Worm (Caenorhabditis elegans) whole organism, early embryonic: ENCODE data around the gene R06B9.5.
A peak's percentile ranks its signal among the peaks of the same experiment; 100 is the strongest.

ENCODE experiments used
- B0310.2 ChIP-seq: sonication (generic microtip); optimal IDR thresholded peaks from 2 replicates; lab custom pipeline; 2016; ENCODE audit warnings: mild to moderate bottlenecking, missing genetic modification characterization, missing compliant biosample characterization
- F13C5.2 ChIP-seq: sonication (generic microtip); optimal IDR thresholded peaks from 2 replicates; lab custom pipeline; 2017; ENCODE audit warnings: mild to moderate bottlenecking, missing genetic modification characterization, inconsistent platforms, missing compliant biosample characterization
- aly-1 ChIP-seq: sonication (generic microtip); optimal IDR thresholded peaks from 2 replicates; lab custom pipeline; 2016; ENCODE audit warnings: missing genetic modification characterization, missing compliant biosample characterization
- ama-1 ChIP-seq: fragments of 150-350 bp; optimal IDR thresholded peaks from 2 replicates; lab custom pipeline; 2014
- ceh-13 ChIP-seq: fragments of 200-800 bp; sonication (Bioruptor generic); optimal IDR thresholded peaks from 2 replicates; lab custom pipeline; 2018; ENCODE audit warnings: mild to moderate bottlenecking, missing genetic modification characterization, missing compliant biosample characterization
- ceh-36 ChIP-seq: sonication (generic microtip); optimal IDR thresholded peaks from 2 replicates; lab custom pipeline; 2016; ENCODE audit warnings: missing genetic modification characterization, inconsistent platforms, missing compliant biosample characterization
- ets-7 ChIP-seq: sonication (generic microtip); optimal IDR thresholded peaks from 2 replicates; lab custom pipeline; 2016; ENCODE audit warnings: missing genotype, missing genetic modification characterization, missing compliant biosample characterization
- flt-1 ChIP-seq: fragments of 200-800 bp; sonication (Bioruptor generic); IDR thresholded peaks from 2 replicates; pipeline ENCODE4 v1.3.6; 2022; ENCODE audit warnings: missing genetic modification characterization, missing compliant biosample characterization
- hmbx-1 ChIP-seq: sonication (generic microtip); optimal IDR thresholded peaks from 2 replicates; lab custom pipeline; 2016; ENCODE audit warnings: mild to moderate bottlenecking, missing genetic modification characterization, missing compliant biosample characterization
- hmg-4 ChIP-seq: fragments of 200-800 bp; sonication (Bioruptor generic); optimal IDR thresholded peaks from 2 replicates; lab custom pipeline; 2018; ENCODE audit warnings: mild to moderate bottlenecking, missing genetic modification characterization, missing compliant biosample characterization
- hnd-1 ChIP-seq: sonication (generic microtip); optimal IDR thresholded peaks from 2 replicates; lab custom pipeline; 2016; ENCODE audit warnings: missing genetic modification characterization, missing compliant biosample characterization
- pes-1 ChIP-seq: fragments of 200-800 bp; sonication (Bioruptor generic); IDR thresholded peaks from 2 replicates; pipeline ENCODE4 v1.3.6; 2022; ENCODE audit warnings: missing genetic modification reagents, missing genetic modification characterization, missing compliant biosample characterization
- scrt-1 ChIP-seq: fragments of 200-800 bp; sonication (Bioruptor generic); IDR thresholded peaks from 2 replicates; pipeline ENCODE4 v1.3.6; 2022; ENCODE audit warnings: missing genetic modification characterization, missing compliant biosample characterization
- sea-1 ChIP-seq: fragments of 200-800 bp; sonication (Bioruptor generic); conservative IDR thresholded peaks from 2 replicates; pipeline ENCODE4 v1.3.6; 2022; ENCODE audit warnings: missing genetic modification characterization, missing compliant biosample characterization
- tbx-11 ChIP-seq: fragments of 200-800 bp; sonication (Bioruptor generic); IDR thresholded peaks from 2 replicates; pipeline ENCODE4 v1.3.6; 2022; ENCODE audit warnings: missing genetic modification characterization, missing compliant biosample characterization
- tbx-37 ChIP-seq: fragments of 200-800 bp; sonication (Bioruptor generic); conservative IDR thresholded peaks from 2 replicates; pipeline ENCODE4 v1.3.6; 2022; ENCODE audit warnings: missing genetic modification reagents, missing genetic modification characterization, missing compliant biosample characterization
- tra-4 ChIP-seq: sonication (generic microtip); optimal IDR thresholded peaks from 2 replicates; lab custom pipeline; 2017; ENCODE audit warnings: missing genetic modification characterization, missing compliant biosample characterization

The R06B9.5 gene

ce11 chrII:13736089-13736488 lies at the start of gene R06B9.5:
TSS of gene R06B9.5 (plus strand) at chrII:13736320.
- TF ChIP-seq ama-1 (no peak), F13C5.2 (tag; lab: Kevin White, UChicago) (no peak), tbx-11 (GFP tag; lab: Robert Waterston, UW) (no peak), hmg-4 (GFP tag; lab: Kevin White, UChicago) (no peak), pes-1 (no peak), tbx-37 (GFP tag; lab: Robert Waterston, UW) (no peak), flt-1 (GFP tag; lab: Robert Waterston, UW) (no peak), B0310.2 (tag; lab: Kevin White, UChicago) (no peak), hnd-1 (tag; lab: Kevin White, UChicago) (no peak), aly-1 (tag; lab: Kevin White, UChicago) (no peak), scrt-1 (no peak), tra-4 (tag; lab: Kevin White, UChicago) (no peak), ets-7 (tag; lab: Kevin White, UChicago) (no peak), ceh-13 (no peak), ceh-36 (no peak)

ce11 chrII:13694712-13695111 lies 41.4 kb upstream of the R06B9.5 start, which contains the start of gene rpoa-1:
TSS of gene rpoa-1 (minus strand) at chrII:13694795.
- TF ChIP-seq ceh-13 (no peak), flt-1 (GFP tag; lab: Robert Waterston, UW) (no peak), pes-1 (no peak), F13C5.2 (tag; lab: Kevin White, UChicago) (peak; percentile 44), ets-7 (tag; lab: Kevin White, UChicago) (no peak), hnd-1 (tag; lab: Kevin White, UChicago) (no peak)

- TF ChIP-seq aly-1 (tag; lab: Kevin White, UChicago): no peak
- no peak for TF ChIP-seq flt-1 (GFP tag; lab: Robert Waterston, UW)
- TF ChIP-seq hmg-4 (GFP tag; lab: Kevin White, UChicago): no peak
- no peak for TF ChIP-seq pes-1
- TF ChIP-seq ets-7 (tag; lab: Kevin White, UChicago): no peak
- no peak for TF ChIP-seq scrt-1
- TF ChIP-seq tbx-37 (GFP tag; lab: Robert Waterston, UW): no peak
- no peak for TF ChIP-seq sea-1 (GFP tag; lab: Robert Waterston, UW)
- TF ChIP-seq ceh-36: no peak
- no peak for TF ChIP-seq tra-4 (tag; lab: Kevin White, UChicago)
- no peak for TF ChIP-seq hnd-1 (tag; lab: Kevin White, UChicago)
These were observed 40.5 kb upstream of the R06B9.5 start, which contains the start of gene kqt-3 for ce11 chrII:13695343-13696332. TSS of gene kqt-3 (plus strand) at chrII:13696282.

ce11 chrII:13697691-13698090 lies 38.4 kb upstream of the R06B9.5 start:
- no peak for TF ChIP-seq tbx-37 (GFP tag; lab: Robert Waterston, UW)
- no peak for TF ChIP-seq aly-1 (tag; lab: Kevin White, UChicago)
- no peak for TF ChIP-seq hmbx-1 (tag; lab: Kevin White, UChicago)

ce11 chrII:13711493-13712055 lies 24.5 kb upstream of the R06B9.5 start:
- TF ChIP-seq aly-1 (tag; lab: Kevin White, UChicago): no peak
- no peak for TF ChIP-seq pes-1
- TF ChIP-seq scrt-1: no peak
- no peak for TF ChIP-seq flt-1 (GFP tag; lab: Robert Waterston, UW)
- TF ChIP-seq ama-1: no peak
- TF ChIP-seq B0310.2 (tag; lab: Kevin White, UChicago): no peak
- TF ChIP-seq hmg-4 (GFP tag; lab: Kevin White, UChicago): no peak
- no peak for TF ChIP-seq hnd-1 (tag; lab: Kevin White, UChicago)
- TF ChIP-seq ets-7 (tag; lab: Kevin White, UChicago): no peak
- TF ChIP-seq tbx-37 (GFP tag; lab: Robert Waterston, UW): no peak
- TF ChIP-seq ceh-13: no peak
- no peak for TF ChIP-seq ceh-36
- TF ChIP-seq sea-1 (GFP tag; lab: Robert Waterston, UW): no peak
- TF ChIP-seq tbx-11 (GFP tag; lab: Robert Waterston, UW): no peak

ce11 chrII:13713239-13713638 lies 22.9 kb upstream of the R06B9.5 start:
- TF ChIP-seq aly-1 (tag; lab: Kevin White, UChicago) (no peak), ceh-36 (no peak), sea-1 (GFP tag; lab: Robert Waterston, UW) (no peak), B0310.2 (tag; lab: Kevin White, UChicago) (no peak), ets-7 (tag; lab: Kevin White, UChicago) (no peak), scrt-1 (no peak), ceh-13 (no peak), F13C5.2 (tag; lab: Kevin White, UChicago) (no peak), ama-1 (no peak), hnd-1 (tag; lab: Kevin White, UChicago) (no peak), tbx-11 (GFP tag; lab: Robert Waterston, UW) (no peak), tbx-37 (GFP tag; lab: Robert Waterston, UW) (no peak), tra-4 (tag; lab: Kevin White, UChicago) (no peak), hmbx-1 (tag; lab: Kevin White, UChicago) (no peak), pes-1 (no peak), flt-1 (GFP tag; lab: Robert Waterston, UW) (no peak), hmg-4 (GFP tag; lab: Kevin White, UChicago) (no peak)

ce11 chrII:13715333-13715732 lies 20.8 kb upstream of the R06B9.5 start:
- TF ChIP-seq hnd-1 (tag; lab: Kevin White, UChicago) (no peak), ceh-13 (no peak), aly-1 (tag; lab: Kevin White, UChicago) (no peak), F13C5.2 (tag; lab: Kevin White, UChicago) (no peak), tbx-11 (GFP tag; lab: Robert Waterston, UW) (no peak), pes-1 (no peak), tbx-37 (GFP tag; lab: Robert Waterston, UW) (no peak), ets-7 (tag; lab: Kevin White, UChicago) (no peak), B0310.2 (tag; lab: Kevin White, UChicago) (no peak), ceh-36 (peak; percentile 95), hmg-4 (GFP tag; lab: Kevin White, UChicago) (no peak), scrt-1 (0 out of 2 replicates have a peak, but pooled peaks have one; percentile 11)
